Worm (Caenorhabditis elegans) whole organism, L4 larva: ENCODE measurements around the gene R04D3.3.

Experiments used
- F10B5.3 ChIP-seq: sonication (generic microtip); optimal IDR thresholded peaks from 2 replicates; lab custom pipeline; 2016; ENCODE audit warnings: mild to moderate bottlenecking, missing genetic modification characterization, missing compliant biosample characterization
- R02D3.7 ChIP-seq: fragments of 150-350 bp; sonication (generic microtip); optimal IDR thresholded peaks from 3 replicates; lab custom pipeline; 2014; ENCODE audit warnings: missing biosample characterization, missing genetic modification characterization
- T26A8.4 ChIP-seq: fragments of 200-800 bp; sonication (Bioruptor generic); IDR thresholded peaks from 2 replicates; pipeline ENCODE4 v1.3.6; 2022; ENCODE audit warnings: missing genetic modification characterization, missing compliant biosample characterization
- ama-1 ChIP-seq: fragments of 150-350 bp; optimal IDR thresholded peaks from 2 replicates; lab custom pipeline; 2014; ENCODE audit warnings: inconsistent platforms, mixed read lengths
- arid-1 ChIP-seq: fragments of 200-800 bp; sonication (Bioruptor generic); conservative IDR thresholded peaks from 2 replicates; pipeline ENCODE4 v1.3.6; 2022; ENCODE audit warnings: missing genetic modification reagents, missing genetic modification characterization, missing compliant biosample characterization
- ceh-20 ChIP-seq: fragments of 200-800 bp; sonication (Bioruptor generic); IDR thresholded peaks from 2 replicates; pipeline ENCODE4 v1.3.6; 2022; ENCODE audit warnings: missing genetic modification reagents, missing genetic modification characterization, missing compliant biosample characterization
- ceh-28 ChIP-seq: fragments of 150-350 bp; optimal IDR thresholded peaks from 2 replicates; lab custom pipeline; 2014; ENCODE audit warnings: missing biosample characterization, missing genetic modification reagents, missing genetic modification characterization
- cey-2 ChIP-seq: sonication (generic microtip); optimal IDR thresholded peaks from 3 replicates; lab custom pipeline; 2017; ENCODE audit warnings: missing genetic modification characterization, mild to moderate bottlenecking, missing compliant biosample characterization, antibody characterized with exemption, borderline replicate concordance; ENCODE audit not compliant: insufficient read depth
- daf-16 ChIP-seq, 3 experiments: sonication (generic microtip); optimal IDR thresholded peaks; 2 replicates each; lab custom pipeline; 2016 to 2017; ENCODE audit warnings: missing genetic modification characterization in 3 of 3, missing genetic modification reagents in 3 of 3, mild to moderate bottlenecking in 2 of 3, missing compliant biosample characterization in 2 of 3, missing biosample characterization in 1 of 3, moderate library complexity in 1 of 3
- dmd-6 ChIP-seq: fragments of 200-800 bp; sonication (Bioruptor generic); IDR thresholded peaks from 2 replicates; pipeline ENCODE4 v1.3.6; 2022; ENCODE audit warnings: missing genetic modification reagents, missing genetic modification characterization, missing compliant biosample characterization
- dve-1 ChIP-seq: sonication (generic microtip); optimal IDR thresholded peaks from 2 replicates; lab custom pipeline; 2017; ENCODE audit warnings: antibody characterized with exemption, mild to moderate bottlenecking, missing genetic modification characterization, missing compliant biosample characterization; ENCODE audit not compliant: insufficient read depth
- hlh-11 ChIP-seq: fragments of 200-800 bp; sonication (Bioruptor generic); optimal IDR thresholded peaks from 2 replicates; lab custom pipeline; 2018; ENCODE audit warnings: mild to moderate bottlenecking, missing genetic modification characterization, missing compliant biosample characterization
- hlh-30 ChIP-seq: sonication (generic microtip); optimal IDR thresholded peaks from 2 replicates; lab custom pipeline; 2017; ENCODE audit warnings: antibody characterized with exemption, mild to moderate bottlenecking, missing genetic modification characterization, missing compliant biosample characterization; ENCODE audit not compliant: insufficient read depth
- lin-39 ChIP-seq: fragments of 150-350 bp; optimal IDR thresholded peaks from 2 replicates; lab custom pipeline; 2014; ENCODE audit warnings: missing biosample characterization, missing genetic modification reagents, missing genetic modification characterization
- lsy-2 ChIP-seq, 2 experiments: fragments of 150-350 bp in 1 of 2; sonication (generic microtip) in 1 of 2; optimal IDR thresholded peaks; 2 replicates each; lab custom pipeline; 2014 to 2017; ENCODE audit warnings: missing biosample characterization in 2 of 2, missing genetic modification characterization in 2 of 2
- mdl-1 ChIP-seq, 2 experiments: fragments of 150-350 bp in 1 of 2; sonication (generic microtip) in 1 of 2; optimal IDR thresholded peaks; 2 replicates each; lab custom pipeline; 2014 to 2017; ENCODE audit warnings: missing biosample characterization in 2 of 2, missing genetic modification characterization in 2 of 2
- mdt-29 ChIP-seq: fragments of 200-800 bp; sonication (Bioruptor generic); IDR thresholded peaks from 2 replicates; pipeline ENCODE4 v1.3.6; 2022; ENCODE audit warnings: missing genetic modification reagents, missing genetic modification characterization, missing compliant biosample characterization
- mep-1 ChIP-seq: fragments of 150-350 bp; sonication (generic microtip); optimal IDR thresholded peaks from 3 replicates; lab custom pipeline; 2014; ENCODE audit warnings: missing biosample characterization, missing genetic modification characterization
- mxl-3 ChIP-seq: fragments of 200-800 bp; sonication (Bioruptor generic); optimal IDR thresholded peaks from 2 replicates; lab custom pipeline; 2018; ENCODE audit warnings: mild to moderate bottlenecking, missing genetic modification characterization, missing compliant biosample characterization
- nhr-11 ChIP-seq: fragments of 150-350 bp; optimal IDR thresholded peaks from 2 replicates; lab custom pipeline; 2014; ENCODE audit warnings: missing biosample characterization, missing genetic modification characterization
- nhr-111 ChIP-seq: fragments of 200-800 bp; sonication (Bioruptor generic); optimal IDR thresholded peaks from 2 replicates; lab custom pipeline; 2018; ENCODE audit warnings: mild to moderate bottlenecking, missing genetic modification characterization, missing compliant biosample characterization
- nhr-237 ChIP-seq: sonication (generic microtip); optimal IDR thresholded peaks from 2 replicates; lab custom pipeline; 2017; ENCODE audit warnings: missing biosample characterization, missing genetic modification characterization
- nhr-25 ChIP-seq: sonication (generic microtip); optimal IDR thresholded peaks from 2 replicates; lab custom pipeline; 2017; ENCODE audit warnings: missing genetic modification characterization, mild to moderate bottlenecking, missing compliant biosample characterization, antibody characterized with exemption, moderate library complexity, borderline replicate concordance; ENCODE audit not compliant: insufficient read depth
- nhr-28 ChIP-seq: fragments of 150-350 bp; optimal IDR thresholded peaks from 2 replicates; lab custom pipeline; 2014; ENCODE audit warnings: missing biosample characterization, missing genetic modification characterization
- nhr-41 ChIP-seq: fragments of 200-800 bp; sonication (Bioruptor generic); IDR thresholded peaks from 2 replicates; pipeline ENCODE4 v1.3.6; 2022; ENCODE audit warnings: missing genetic modification reagents, missing genetic modification characterization, missing compliant biosample characterization
- nhr-48 ChIP-seq: sonication (generic microtip); optimal IDR thresholded peaks from 2 replicates; lab custom pipeline; 2016; ENCODE audit warnings: mild to moderate bottlenecking, missing genetic modification characterization, missing compliant biosample characterization
- nhr-77 ChIP-seq: fragments of 150-350 bp; optimal IDR thresholded peaks from 2 replicates; lab custom pipeline; 2014; ENCODE audit warnings: missing biosample characterization, missing genetic modification characterization
- pha-4 ChIP-seq, 2 experiments: fragments of 150-350 bp in 1 of 2; fragments of 200-800 bp in 1 of 2; sonication (Bioruptor generic) in 1 of 2; IDR thresholded peaks in 1 of 2; optimal IDR thresholded peaks in 1 of 2; 2 replicates each; pipeline versions ENCODE4 v1.3.6 to Lab custom; 2014 to 2022; ENCODE audit warnings: missing genetic modification characterization in 2 of 2, missing genetic modification reagents in 2 of 2, missing biosample characterization in 1 of 2, missing compliant biosample characterization in 1 of 2
- php-3 ChIP-seq: fragments of 200-800 bp; sonication (Bioruptor generic); IDR thresholded peaks from 2 replicates; pipeline ENCODE4 v1.3.6; 2022; ENCODE audit warnings: missing genetic modification reagents, missing genetic modification characterization, missing compliant biosample characterization
- pqm-1 ChIP-seq: sonication (generic microtip); optimal IDR thresholded peaks from 2 replicates; lab custom pipeline; 2017; ENCODE audit warnings: missing biosample characterization, missing genetic modification characterization
- saeg-2 ChIP-seq: fragments of 200-800 bp; sonication (Bioruptor generic); IDR thresholded peaks from 2 replicates; pipeline ENCODE4 v1.3.6; 2022; ENCODE audit warnings: missing genetic modification reagents, missing genetic modification characterization, missing compliant biosample characterization
- sdz-12 ChIP-seq: fragments of 200-800 bp; sonication (Bioruptor generic); optimal IDR thresholded peaks from 2 replicates; lab custom pipeline; 2018; ENCODE audit warnings: mild to moderate bottlenecking, missing genetic modification characterization, missing compliant biosample characterization
- snpc-1.2 ChIP-seq: fragments of 200-800 bp; sonication (Bioruptor generic); IDR thresholded peaks from 2 replicates; pipeline ENCODE4 v1.3.6; 2022; ENCODE audit warnings: missing genetic modification reagents, missing genetic modification characterization, missing compliant biosample characterization
- tra-1 ChIP-seq: fragments of 200-800 bp; sonication (Bioruptor generic); IDR thresholded peaks from 2 replicates; pipeline ENCODE4 v1.3.6; 2022; ENCODE audit warnings: missing genetic modification reagents, missing genetic modification characterization, missing compliant biosample characterization
- unc-130 ChIP-seq: sonication (generic microtip); optimal IDR thresholded peaks from 2 replicates; lab custom pipeline; 2016; ENCODE audit warnings: missing genetic modification reagents, missing genetic modification characterization, missing compliant biosample characterization
- vab-7 ChIP-seq: fragments of 200-800 bp; sonication (Bioruptor generic); IDR thresholded peaks from 2 replicates; pipeline ENCODE4 v1.3.6; 2022; ENCODE audit warnings: missing genetic modification reagents, missing genetic modification characterization, missing compliant biosample characterization
- zfp-3 ChIP-seq: fragments of 200-800 bp; sonication (Bioruptor generic); conservative IDR thresholded peaks from 2 replicates; pipeline ENCODE4 v1.3.6; 2022; ENCODE audit warnings: missing genetic modification reagents, missing genetic modification characterization, missing compliant biosample characterization
- ztf-7 ChIP-seq: fragments of 150-350 bp; optimal IDR thresholded peaks from 2 replicates; lab custom pipeline; 2014; ENCODE audit warnings: missing biosample characterization, missing genetic modification characterization

Gene R04D3.3

DNA sequence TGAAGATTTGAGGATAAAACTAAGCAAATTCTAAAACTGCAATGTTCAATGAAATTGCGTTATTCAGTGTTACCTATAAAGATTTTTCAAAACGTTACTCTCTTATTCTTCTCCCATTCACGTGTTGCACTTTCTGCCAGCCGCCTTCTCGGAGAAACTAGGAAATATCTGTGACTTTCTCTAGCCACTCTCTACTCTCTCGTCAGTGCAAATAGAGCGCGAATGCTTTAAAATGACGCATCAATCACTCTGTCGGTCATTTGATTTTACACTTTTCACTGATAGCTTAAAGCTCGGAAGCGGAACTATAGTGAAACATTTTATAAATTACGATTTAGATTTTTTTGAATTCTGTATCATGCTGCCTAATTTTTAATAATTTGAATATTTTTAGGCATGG is 38.4 kb upstream of the R04D3.3 start (continued):
- TF ChIP-seq nhr-237 (tag; lab: Kevin White, UChicago) (no peak), ceh-20 (GFP tag; lab: Robert Waterston, UW) (peak; percentile 72), pqm-1 (peak; percentile 11), nhr-11 (tag; lab: Kevin White, UChicago) (peak; percentile 87), F10B5.3 (tag; lab: Kevin White, UChicago) (no peak), php-3 (GFP tag; lab: Robert Waterston, UW) (peak; percentile 73), vab-7 (GFP tag; lab: Robert Waterston, UW) (no peak), mxl-3 (GFP tag; lab: Kevin White, UChicago) (peak; percentile 69), unc-130 (GFP tag; lab: Kevin White, UChicago) (no peak), ztf-7 (tag; lab: Kevin White, UChicago) (peak; percentile 34), nhr-28 (peak; percentile 92), nhr-111 (no peak), ceh-28 (tag; lab: Kevin White, UChicago) (no peak), nhr-25 (tag; lab: Kevin White, UChicago) (no peak), snpc-1.2 (GFP tag; lab: Robert Waterston, UW) (no peak), lin-39 (tag; lab: Kevin White, UChicago) (peak; percentile 37), arid-1 (GFP tag; lab: Robert Waterston, UW) (no peak), mep-1 (tag; lab: Kevin White, UChicago) (peak; percentile 88), mdt-29 (GFP tag; lab: Robert Waterston, UW) (no peak), saeg-2 (no peak)

ce11 chrX:13328034-13328433 is 37.6 kb upstream of the R04D3.3 start, which contains the start of gene sir-2.2:
sir-2.2 (plus strand) TSS chrX:13328067.
- TF ChIP-seq hlh-30 (tag; lab: Kevin White, UChicago) (peak; percentile 79), lsy-2 (tag; optimal IDR thresholded peaks at IDR 0.05; lab: Kevin White, UChicago) (peak in 1 of 2 experiments; percentile 41), tra-1 (GFP tag; lab: Robert Waterston, UW) (peak; percentile 57; the same call in 1 of the 2 replicates), cey-2 (tag; lab: Kevin White, UChicago) (no peak), sdz-12 (GFP tag; lab: Kevin White, UChicago) (no peak), daf-16 (GFP tag; optimal IDR thresholded peaks at IDR 0.05; lab: Kevin White, UChicago) (no peak), daf-16 (tag; optimal IDR thresholded peaks at IDR 0.05; lab: Kevin White, UChicago) (peak; percentile 54), nhr-28 (peak; percentile 62), hlh-11 (tag; lab: Kevin White, UChicago) (peak; percentile 65), ama-1 (lab: Kevin White, UChicago) (no peak), pqm-1 (peak; percentile 26), T26A8.4 (GFP tag; lab: Robert Waterston, UW) (peak; percentile 14; the same call in 1 of the 2 replicates), R02D3.7 (tag; lab: Kevin White, UChicago) (no peak), ceh-20 (GFP tag; lab: Robert Waterston, UW) (0 out of 2 replicates have a peak, but pooled peaks have one; percentile 15), nhr-77 (peak; percentile 42), nhr-48 (peak; percentile 39), nhr-41 (GFP tag; lab: Robert Waterston, UW) (0 out of 2 replicates have a peak, but pooled peaks have one; percentile 40), dve-1 (tag; lab: Kevin White, UChicago) (peak; percentile 61), zfp-3 (GFP tag; lab: Robert Waterston, UW) (peak; percentile 78; the same call in 1 of the 2 replicates), pha-4 (GFP tag; IDR thresholded peaks at IDR 0.05; lab: Robert Waterston, UW) (no peak), pha-4 (tag; optimal IDR thresholded peaks at IDR 0.05; lab: Kevin White, UChicago) (no peak), php-3 (GFP tag; lab: Robert Waterston, UW) (0 out of 2 replicates have a peak, but pooled peaks have one; percentile 41), dmd-6 (GFP tag; lab: Robert Waterston, UW) (peak; percentile 89), mdl-1 (tag; optimal IDR thresholded peaks at IDR 0.05; lab: Kevin White, UChicago) (peak in 1 of 2 experiments; percentile 19)
